Worm (Caenorhabditis elegans) whole organism, L3 larva: ENCODE measurements around the gene hex-5.

ENCODE experiments used
- ZK546.5 ChIP-seq: sonication (generic microtip); optimal IDR thresholded peaks from 2 replicates; lab custom pipeline; 2017; ENCODE audit warnings: missing biosample characterization, missing genetic modification characterization
- aly-2 ChIP-seq: fragments of 150-350 bp; optimal IDR thresholded peaks from 2 replicates; lab custom pipeline; 2014; ENCODE audit warnings: missing biosample characterization, missing genetic modification characterization
- ceh-82 ChIP-seq: fragments of 150-350 bp; optimal IDR thresholded peaks from 2 replicates; lab custom pipeline; 2014; ENCODE audit warnings: missing biosample characterization, missing genetic modification characterization
- ceh-9 ChIP-seq: sonication (generic microtip); optimal IDR thresholded peaks from 2 replicates; lab custom pipeline; 2018; ENCODE audit warnings: missing biosample characterization, missing genetic modification characterization
- daf-12 ChIP-seq: fragments of 150-350 bp; optimal IDR thresholded peaks from 2 replicates; lab custom pipeline; 2014; ENCODE audit warnings: missing biosample characterization, missing genetic modification reagents, missing genetic modification characterization
- elt-2 ChIP-seq: sonication (generic microtip); optimal IDR thresholded peaks from 2 replicates; lab custom pipeline; 2016; ENCODE audit warnings: missing genetic modification reagents, mild to moderate bottlenecking, missing genetic modification characterization, missing compliant biosample characterization
- elt-3 ChIP-seq, 3 experiments: fragments of 150-350 bp in 1 of 3; sonication (generic microtip) in 2 of 3; optimal IDR thresholded peaks; 2 replicates in 2 of 3; 4 replicates in 1 of 3; lab custom pipeline; 2014 to 2017; ENCODE audit warnings: missing biosample characterization in 3 of 3, missing genetic modification characterization in 3 of 3
- eor-1 ChIP-seq, 2 experiments: fragments of 150-350 bp; optimal IDR thresholded peaks; 2 replicates each; lab custom pipeline; 2014 to 2018; ENCODE audit warnings: missing biosample characterization in 2 of 2, missing genetic modification characterization in 2 of 2
- fkh-10 ChIP-seq: sonication (generic microtip); optimal IDR thresholded peaks from 2 replicates; lab custom pipeline; 2017; ENCODE audit warnings: missing biosample characterization, missing genetic modification reagents, missing genetic modification characterization
- lin-15B ChIP-seq: fragments of 150-350 bp; optimal IDR thresholded peaks from 2 replicates; lab custom pipeline; 2014; ENCODE audit warnings: missing biosample characterization, missing genetic modification characterization
- lin-39 ChIP-seq: fragments of 150-350 bp; optimal IDR thresholded peaks from 2 replicates; lab custom pipeline; 2018; ENCODE audit warnings: missing biosample characterization, missing genetic modification reagents, missing genetic modification characterization
- mml-1 ChIP-seq: fragments of 150-350 bp; sonication (generic microtip); optimal IDR thresholded peaks from 3 replicates; lab custom pipeline; 2014; ENCODE audit warnings: missing biosample characterization, missing genetic modification characterization
- nhr-11 ChIP-seq: fragments of 150-350 bp; optimal IDR thresholded peaks from 2 replicates; lab custom pipeline; 2014; ENCODE audit warnings: missing biosample characterization, missing genetic modification characterization
- nhr-12 ChIP-seq: fragments of 150-350 bp; optimal IDR thresholded peaks from 2 replicates; lab custom pipeline; 2014; ENCODE audit warnings: missing biosample characterization, missing genetic modification characterization
- nhr-23 ChIP-seq: fragments of 150-350 bp; optimal IDR thresholded peaks from 2 replicates; lab custom pipeline; 2014; ENCODE audit warnings: missing biosample characterization, missing genetic modification reagents, missing genetic modification characterization
- nhr-25 ChIP-seq: sonication (generic microtip); optimal IDR thresholded peaks from 2 replicates; lab custom pipeline; 2017; ENCODE audit warnings: missing biosample characterization, missing genetic modification characterization
- nhr-28 ChIP-seq: fragments of 150-350 bp; optimal IDR thresholded peaks from 2 replicates; lab custom pipeline; 2014; ENCODE audit warnings: missing biosample characterization, missing genetic modification characterization
- nhr-43 ChIP-seq: sonication (generic microtip); optimal IDR thresholded peaks from 2 replicates; lab custom pipeline; 2016; ENCODE audit warnings: mild to moderate bottlenecking, missing genetic modification characterization, missing compliant biosample characterization; ENCODE audit not compliant: poor library complexity, severe bottlenecking
- nhr-67 ChIP-seq: fragments of 150-350 bp; optimal IDR thresholded peaks from 2 replicates; lab custom pipeline; 2014; ENCODE audit warnings: missing biosample characterization, missing genetic modification characterization
- nhr-76 ChIP-seq: fragments of 150-350 bp; sonication (generic microtip); optimal IDR thresholded peaks from 5 replicates; lab custom pipeline; 2014; ENCODE audit warnings: missing biosample characterization, missing genetic modification characterization
- sea-2 ChIP-seq: fragments of 150-350 bp; sonication (generic microtip); optimal IDR thresholded peaks from 4 replicates; lab custom pipeline; 2014; ENCODE audit warnings: missing biosample characterization, missing genetic modification reagents, missing genetic modification characterization
- skn-1 ChIP-seq: fragments of 150-350 bp; optimal IDR thresholded peaks from 2 replicates; lab custom pipeline; 2014; ENCODE audit warnings: missing biosample characterization, missing genetic modification characterization
- snpc-4 ChIP-seq: fragments of 150-350 bp; optimal IDR thresholded peaks from 2 replicates; lab custom pipeline; 2014; ENCODE audit warnings: missing biosample characterization, missing genetic modification characterization
- tbx-2 ChIP-seq: sonication (generic microtip); optimal IDR thresholded peaks from 2 replicates; lab custom pipeline; 2016; ENCODE audit warnings: mild to moderate bottlenecking, missing genetic modification characterization, missing compliant biosample characterization
- unc-39 ChIP-seq: sonication (generic microtip); optimal IDR thresholded peaks from 4 replicates; lab custom pipeline; 2017; ENCODE audit warnings: missing biosample characterization, missing genetic modification characterization
- unc-62 ChIP-seq: fragments of 150-350 bp; sonication (generic microtip); optimal IDR thresholded peaks from 4 replicates; lab custom pipeline; 2014; ENCODE audit warnings: missing biosample characterization, missing genetic modification reagents, missing genetic modification characterization
- zag-1 ChIP-seq: fragments of 150-350 bp; optimal IDR thresholded peaks from 2 replicates; lab custom pipeline; 2014; ENCODE audit warnings: missing biosample characterization, missing genetic modification characterization
- ztf-4 ChIP-seq: fragments of 150-350 bp; optimal IDR thresholded peaks from 2 replicates; lab custom pipeline; 2014; ENCODE audit warnings: missing biosample characterization, missing genetic modification characterization

Gene hex-5

DNA sequence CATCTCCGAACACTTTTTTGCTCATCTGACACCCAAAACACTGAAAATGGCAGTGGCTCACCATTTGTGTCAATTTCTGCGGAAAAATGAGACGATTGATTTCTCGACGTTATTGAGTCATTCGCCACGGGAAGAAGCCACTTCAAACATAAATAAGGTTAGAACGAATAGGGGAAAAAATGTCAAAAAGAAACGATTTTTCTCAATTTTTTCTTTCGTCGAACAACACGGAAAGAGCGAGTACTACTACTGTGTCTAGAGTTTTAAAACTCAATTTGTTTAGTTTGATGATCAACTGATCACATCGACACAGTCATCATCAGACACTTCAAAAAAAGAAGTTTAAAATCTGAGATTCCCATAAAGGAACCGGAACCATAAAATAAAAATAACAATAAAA is 15.8 kb upstream of the hex-5 start:
- TF ChIP-seq fkh-10 (peak; percentile 86), nhr-43 (tag; lab: Kevin White, UChicago) (no peak), ZK546.5 (no peak), nhr-25 (tag; lab: Kevin White, UChicago) (no peak)

DNA sequence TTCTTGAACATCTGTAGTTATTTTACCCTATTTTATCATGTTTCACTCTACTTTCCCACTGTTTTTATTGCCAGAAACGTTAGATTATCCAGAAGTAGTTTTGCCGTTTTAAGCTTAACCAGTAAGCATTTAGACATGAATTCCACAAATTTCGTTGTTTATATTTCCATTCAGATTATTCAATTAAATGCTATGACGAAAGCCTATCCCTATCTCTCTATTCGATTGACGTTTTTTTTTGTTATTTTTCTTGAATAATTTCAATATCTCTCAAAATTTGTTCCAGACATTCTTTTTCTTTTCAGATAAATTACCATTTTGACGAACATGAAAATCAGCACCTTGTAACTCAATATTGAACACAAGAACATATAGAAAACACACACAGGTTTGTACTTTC is 13.5 kb upstream of the hex-5 start, which contains the start of gene npr-40:
TSS of gene npr-40 (plus strand) at position 301 of the 400 bp plus-strand sequence.
- TF ChIP-seq daf-12 (tag; lab: Kevin White, UChicago) (no peak), elt-2 (tag; lab: Kevin White, UChicago) (no peak), unc-62 (GFP tag; lab: Kevin White, UChicago) (no peak), zag-1 (no peak), nhr-67 (tag; lab: Kevin White, UChicago) (no peak), sea-2 (GFP tag; lab: Kevin White, UChicago) (no peak), nhr-28 (tag; lab: Kevin White, UChicago) (no peak)

DNA sequence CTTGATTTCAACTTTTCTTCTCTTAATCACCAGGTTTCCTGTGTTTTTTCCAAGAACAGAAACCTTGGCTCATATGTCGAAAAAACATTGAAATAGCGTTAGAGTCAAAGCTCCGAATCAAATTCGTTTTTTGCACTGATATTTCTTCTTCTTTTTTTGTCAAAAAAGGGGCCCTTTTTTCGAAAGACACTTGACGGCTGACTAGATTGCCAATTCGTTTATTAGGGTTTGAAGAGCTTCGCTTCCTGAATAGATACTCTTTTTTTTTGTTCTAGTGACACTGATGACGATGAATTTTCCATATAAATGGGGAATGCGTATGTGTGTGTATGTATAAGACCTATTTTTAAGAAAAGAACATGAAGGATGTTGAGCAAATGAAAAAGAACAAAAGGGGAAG is 11.7 kb upstream of the hex-5 start:
- TF ChIP-seq daf-12 (tag; lab: Kevin White, UChicago), result no peak
- TF ChIP-seq fkh-10, result peak; percentile 9

DNA sequence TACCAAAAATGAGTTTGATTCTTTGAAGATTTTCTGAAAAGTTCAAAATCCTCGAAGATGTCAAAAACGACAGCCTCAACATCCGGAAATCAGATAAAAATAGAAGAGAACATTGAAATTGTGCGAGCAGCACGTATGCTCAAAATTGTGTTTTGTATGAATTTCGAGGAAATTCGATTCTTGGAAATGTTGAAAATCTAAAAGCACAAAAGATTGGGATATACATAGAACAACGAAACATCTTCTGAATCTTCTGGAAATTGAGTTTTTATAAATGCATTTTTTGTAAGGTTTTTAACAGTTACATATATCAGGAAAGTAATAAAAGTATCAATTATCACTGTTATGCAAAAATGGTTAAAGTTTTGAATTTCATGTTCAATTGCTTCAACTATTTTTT is 5.6 kb upstream of the hex-5 start:
- TF ChIP-seq nhr-76 (no peak), fkh-10 (peak; percentile 85), ztf-4 (tag; lab: Kevin White, UChicago) (no peak), nhr-12 (tag; lab: Kevin White, UChicago) (no peak)

DNA sequence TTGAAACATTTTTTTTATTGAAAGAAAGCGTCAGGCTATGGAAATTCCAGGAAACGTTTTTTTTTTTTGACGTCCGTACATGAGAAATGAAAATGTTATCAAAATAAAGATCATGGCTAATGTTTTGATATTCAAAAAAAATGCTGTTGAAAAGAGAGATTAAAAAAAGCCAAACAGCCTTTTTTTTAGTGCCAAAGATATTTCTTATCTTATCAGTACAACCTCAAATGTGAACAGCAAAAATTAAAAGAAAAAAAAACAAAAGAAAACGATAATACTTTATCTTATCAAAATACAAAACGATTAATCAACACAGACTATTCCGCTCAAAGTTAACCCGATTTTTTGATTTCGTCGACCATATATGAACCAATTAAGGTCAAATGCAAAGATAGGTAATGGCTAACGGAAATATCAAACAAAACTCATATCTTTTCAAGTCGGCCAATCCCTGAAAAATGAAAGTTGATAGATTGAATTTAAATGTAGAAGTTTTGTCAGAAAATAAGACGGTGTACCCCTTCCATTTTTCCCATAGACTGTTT is 2.3 kb upstream of the hex-5 start:
- TF ChIP-seq ceh-9 (no peak), snpc-4 (tag; lab: Kevin White, UChicago) (no peak), zag-1 (no peak), aly-2 (tag; lab: Kevin White, UChicago) (no peak), mml-1 (tag; lab: Kevin White, UChicago) (no peak), nhr-25 (tag; lab: Kevin White, UChicago) (no peak), nhr-76 (peak; percentile 18), elt-3 (tag; optimal IDR thresholded peaks at IDR 0.05; lab: Kevin White, UChicago) (peak in 1 of 3 experiments; percentile 37), sea-2 (GFP tag; lab: Kevin White, UChicago) (no peak), lin-15B (tag; lab: Kevin White, UChicago) (no peak), nhr-23 (tag; lab: Kevin White, UChicago) (peak; percentile 22), unc-39 (tag; lab: Kevin White, UChicago) (no peak), tbx-2 (no peak), daf-12 (tag; lab: Kevin White, UChicago) (no peak), ceh-82 (tag; lab: Kevin White, UChicago) (no peak), skn-1 (tag; lab: Kevin White, UChicago) (no peak), nhr-11 (tag; lab: Kevin White, UChicago) (no peak), lin-39 (tag; lab: Kevin White, UChicago) (no peak)

DNA sequence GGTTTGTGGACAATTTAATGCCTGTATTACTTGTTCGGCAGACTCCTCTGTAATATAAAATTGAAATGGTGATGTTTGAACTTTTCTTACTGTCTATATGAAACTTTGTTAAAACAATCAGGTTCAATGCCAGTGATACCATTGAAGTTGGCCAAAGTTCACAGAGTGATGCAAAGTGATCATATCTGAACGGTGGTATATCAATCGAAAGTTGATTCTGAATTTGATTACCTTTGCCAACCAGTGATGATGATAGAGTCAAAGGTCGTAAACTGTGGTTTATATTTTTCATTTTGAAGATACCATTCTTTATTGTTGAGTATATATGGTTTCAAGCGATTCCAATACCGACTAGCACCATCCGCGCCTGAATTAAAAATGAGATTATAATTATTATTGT is 1.6 kb downstream of the hex-5 start:
- TF ChIP-seq elt-3 (tag; optimal IDR thresholded peaks at IDR 0.05; lab: Kevin White, UChicago), result peak in 2 of 3 experiments; percentile 54 to 67
- TF ChIP-seq lin-39 (tag; lab: Kevin White, UChicago), result no peak

DNA sequence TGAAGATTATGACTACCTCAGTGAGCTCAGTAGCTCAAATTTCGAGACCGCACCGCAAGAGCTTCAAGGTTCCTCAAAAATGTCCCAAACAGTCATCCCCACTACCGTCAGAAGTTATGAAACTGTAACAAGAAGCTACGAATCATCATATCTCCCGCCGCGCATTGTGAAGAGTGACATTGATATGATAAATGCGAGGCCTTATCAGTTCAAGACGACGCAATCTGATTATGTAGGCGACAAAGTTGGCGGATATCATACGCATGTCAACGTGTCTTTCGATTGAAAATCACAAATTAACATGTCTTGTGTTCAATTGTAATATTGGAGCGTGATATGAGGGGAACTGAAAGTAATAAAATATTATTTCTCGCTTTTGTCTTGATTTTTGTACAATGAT is 4.6 kb downstream of the hex-5 start:
- TF ChIP-seq nhr-76 (no peak), nhr-43 (tag; lab: Kevin White, UChicago) (peak; percentile 0), ztf-4 (tag; lab: Kevin White, UChicago) (no peak), lin-39 (tag; lab: Kevin White, UChicago) (no peak), zag-1 (no peak), nhr-25 (tag; lab: Kevin White, UChicago) (peak; percentile 47), elt-3 (tag; optimal IDR thresholded peaks at IDR 0.05; lab: Kevin White, UChicago) (peak in 2 of 3 experiments; percentile 26 to 27), snpc-4 (tag; lab: Kevin White, UChicago) (no peak), eor-1 (tag; optimal IDR thresholded peaks at IDR 0.05; lab: Kevin White, UChicago) (no peak), unc-39 (tag; lab: Kevin White, UChicago) (no peak), fkh-10 (no peak)
